Fruit fly (Drosophila melanogaster): ENCODE results near the gene Es2.

- TF ChIP-seq CTCF (optimal IDR thresholded peaks at IDR 0.05) (no peak), CG8478 (optimal IDR thresholded peaks at IDR 0.05) (no peak)
Measured at dm6 chrX:8479031-8479568, 17.8 kb downstream of the Es2 start, which contains the start of gene Cp36.
